Worm (Caenorhabditis elegans) whole organism, L3 larva: ENCODE data around the gene rgs-3.

ENCODE experiments used
- ZK546.5 ChIP-seq: sonication (generic microtip); optimal IDR thresholded peaks from 2 replicates; lab custom pipeline; 2017; ENCODE audit warnings: missing biosample characterization, missing genetic modification characterization
- lin-39 ChIP-seq: fragments of 150-350 bp; optimal IDR thresholded peaks from 2 replicates; lab custom pipeline; 2018; ENCODE audit warnings: missing biosample characterization, missing genetic modification reagents, missing genetic modification characterization
- nhr-28 ChIP-seq: fragments of 150-350 bp; optimal IDR thresholded peaks from 2 replicates; lab custom pipeline; 2014; ENCODE audit warnings: missing biosample characterization, missing genetic modification characterization
- nhr-67 ChIP-seq: fragments of 150-350 bp; optimal IDR thresholded peaks from 2 replicates; lab custom pipeline; 2014; ENCODE audit warnings: missing biosample characterization, missing genetic modification characterization
- zag-1 ChIP-seq: fragments of 150-350 bp; optimal IDR thresholded peaks from 2 replicates; lab custom pipeline; 2014; ENCODE audit warnings: missing biosample characterization, missing genetic modification characterization
- ztf-4 ChIP-seq: fragments of 150-350 bp; optimal IDR thresholded peaks from 2 replicates; lab custom pipeline; 2014; ENCODE audit warnings: missing biosample characterization, missing genetic modification characterization

Gene rgs-3

DNA sequence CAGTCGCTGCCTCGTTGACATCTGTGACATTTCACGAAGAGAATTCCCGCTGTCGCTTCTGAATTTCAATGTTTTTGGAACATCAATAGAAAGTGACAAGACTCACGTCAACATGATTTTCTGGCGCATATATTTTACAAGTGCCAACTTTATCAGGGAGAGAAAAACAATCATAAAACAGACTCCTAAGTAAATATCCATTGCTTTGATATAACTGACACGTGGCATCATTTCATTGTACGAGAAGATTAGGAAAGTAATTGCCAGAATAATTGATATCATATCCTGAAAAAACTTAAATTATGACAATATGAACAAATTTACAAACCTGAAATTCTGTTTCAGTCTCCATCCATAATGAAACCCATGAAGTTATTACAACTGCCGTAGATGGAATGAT, 58.5 kb downstream of the rgs-3 start:
- TF ChIP-seq ZK546.5 (no peak), zag-1 (no peak), nhr-28 (no peak), ztf-4 (tag; lab: Kevin White, UChicago) (no peak), lin-39 (tag; lab: Kevin White, UChicago) (no peak), nhr-67 (tag; lab: Kevin White, UChicago) (no peak)
